Fruit fly (Drosophila melanogaster) whole organism, embryonic: ENCODE measurements around the gene Mad.

Experiments used
- Awh ChIP-seq: fragments of 200-800 bp; sonication (Bioruptor generic); IDR thresholded peaks from 2 replicates; pipeline ENCODE4, ENCODE4 v1.3.6; 2022; ENCODE audit warnings: missing biosample characterization, missing genetic modification characterization
- CG10979 ChIP-seq: fragments of 200-800 bp; sonication (Bioruptor generic); optimal IDR thresholded peaks from 2 replicates; lab custom pipeline; 2018; ENCODE audit warnings: missing biosample characterization, mild to moderate bottlenecking, missing genetic modification characterization, moderate library complexity
- CG17186 ChIP-seq: fragments of 200-800 bp; sonication (Bioruptor generic); optimal IDR thresholded peaks from 3 replicates; lab custom pipeline; 2017; ENCODE audit warnings: missing biosample characterization, missing genetic modification reagents, missing genetic modification characterization
- Hmx ChIP-seq: fragments of 200-800 bp; sonication (Bioruptor generic); optimal IDR thresholded peaks from 2 replicates; lab custom pipeline; 2016; ENCODE audit warnings: missing biosample characterization, missing genetic modification characterization
- Lpt ChIP-seq: fragments of >200 bp; optimal IDR thresholded peaks from 2 replicates; lab custom pipeline; 2018; ENCODE audit warnings: missing biosample characterization, missing genetic modification characterization
- gce ChIP-seq: fragments of 200-800 bp; sonication (Bioruptor generic); IDR thresholded peaks from 3 replicates; pipeline ENCODE4 v1.3.6; 2022; ENCODE audit warnings: missing biosample characterization, missing genetic modification characterization
- gfzf ChIP-seq: fragments of 200-800 bp; sonication (Bioruptor generic); optimal IDR thresholded peaks from 2 replicates; lab custom pipeline; 2016; ENCODE audit warnings: missing biosample characterization, mild to moderate bottlenecking, missing genetic modification characterization, moderate library complexity
- gsb-n ChIP-seq: fragments of 200-800 bp; sonication (Bioruptor generic); optimal IDR thresholded peaks from 3 replicates; lab custom pipeline; 2018; ENCODE audit warnings: missing biosample characterization, mild to moderate bottlenecking, missing genetic modification characterization
- sd ChIP-seq: fragments of 200-800 bp; sonication (Bioruptor generic); optimal IDR thresholded peaks from 3 replicates; lab custom pipeline; 2018; ENCODE audit warnings: missing biosample characterization, mild to moderate bottlenecking, missing genetic modification characterization, moderate library complexity
- shn ChIP-seq: fragments of 200-800 bp; sonication (Bioruptor generic); optimal IDR thresholded peaks from 3 replicates; lab custom pipeline; 2016; ENCODE audit warnings: missing biosample characterization, missing genetic modification characterization

dm6 chr2L:3166710-3167109 lies 7.3 kb upstream of the Mad start:
- TF ChIP-seq gsb-n (tag; lab: Kevin White, UChicago) (no peak), shn (GFP tag; lab: Kevin White, UChicago) (no peak), Awh (GFP tag; lab: Robert Waterston, UW) (no peak), gce (GFP tag; lab: Robert Waterston, UW) (no peak), gfzf (no peak), CG10979 (tag; lab: Kevin White, UChicago) (no peak), CG17186 (GFP tag; lab: Kevin White, UChicago) (no peak), Lpt (GFP tag; lab: Kevin White, UChicago) (no peak), sd (tag; lab: Kevin White, UChicago) (no peak), Hmx (GFP tag; lab: Kevin White, UChicago) (no peak)
